Worm (Caenorhabditis elegans) whole organism, L4/young adult: ENCODE data around the gene deg-3.

Experiments
- W03F9.2 ChIP-seq: fragments of 150-350 bp; optimal IDR thresholded peaks from 2 replicates; lab custom pipeline; 2014; ENCODE audit warnings: missing biosample characterization, missing genetic modification characterization
- him-1 ChIP-seq: sonication (generic microtip); optimal IDR thresholded peaks from 2 replicates; lab custom pipeline; 2016; ENCODE audit warnings: missing genotype, missing genetic modification reagents, missing genetic modification characterization, missing compliant biosample characterization

- TF ChIP-seq W03F9.2 (no peak), him-1 (no peak)
Measured at ce11 chrV:11436407-11436806, 21.4 kb upstream of the deg-3 start.
